Fruit fly (Drosophila melanogaster) whole organism, embryonic: Measurements from ENCODE around the gene CG34134.

ENCODE experiments used
- Adf1 ChIP-seq: fragments of 200-800 bp; sonication (Bioruptor generic); IDR thresholded peaks from 2 replicates; pipeline ENCODE4 v1.3.6; 2022; ENCODE audit warnings: missing biosample characterization, missing genetic modification characterization
- Atf3 ChIP-seq: fragments of 200-800 bp; sonication (Bioruptor generic); optimal IDR thresholded peaks from 3 replicates; lab custom pipeline; 2016; ENCODE audit warnings: missing biosample characterization, missing genetic modification characterization
- Bdp1 ChIP-seq: fragments of 200-800 bp; sonication (Bioruptor generic); optimal IDR thresholded peaks from 3 replicates; lab custom pipeline; 2016; ENCODE audit warnings: missing biosample characterization, missing genetic modification characterization
- CG10462 ChIP-seq: fragments of 200-800 bp; sonication (Bioruptor generic); optimal IDR thresholded peaks from 2 replicates; lab custom pipeline; 2016; ENCODE audit warnings: missing biosample characterization, missing genetic modification characterization
- CG11696 ChIP-seq: fragments of 200-800 bp; sonication (Bioruptor generic); IDR thresholded peaks from 2 replicates; pipeline ENCODE4 v1.3.6; 2022; ENCODE audit warnings: missing biosample characterization, missing genetic modification characterization
- CG14050 ChIP-seq: fragments of 200-800 bp; sonication (Bioruptor generic); IDR thresholded peaks from 3 replicates; pipeline ENCODE4 v1.3.6; 2022; ENCODE audit warnings: missing biosample characterization, missing genetic modification characterization
- CG14860 ChIP-seq: fragments of 200-800 bp; sonication (Bioruptor generic); IDR thresholded peaks from 3 replicates; pipeline ENCODE4 v1.3.6; 2022; ENCODE audit warnings: missing biosample characterization, missing genetic modification characterization; ENCODE audit not compliant: partially characterized antibody
- CG17186 ChIP-seq: fragments of 200-800 bp; sonication (Bioruptor generic); optimal IDR thresholded peaks from 3 replicates; lab custom pipeline; 2017; ENCODE audit warnings: missing biosample characterization, missing genetic modification reagents, missing genetic modification characterization
- CG17385 ChIP-seq: fragments of 200-800 bp; sonication (Bioruptor generic); optimal IDR thresholded peaks from 3 replicates; lab custom pipeline; 2018; ENCODE audit warnings: missing biosample characterization, mild to moderate bottlenecking, missing genetic modification characterization
- CG18476 ChIP-seq: fragments of 200-800 bp; sonication (Bioruptor generic); optimal IDR thresholded peaks from 2 replicates; lab custom pipeline; 2016; ENCODE audit warnings: missing biosample characterization, mild to moderate bottlenecking, missing genetic modification characterization
- CG34376 ChIP-seq: fragments of 200-800 bp; sonication (Bioruptor generic); optimal IDR thresholded peaks from 2 replicates; lab custom pipeline; 2018; ENCODE audit warnings: missing biosample characterization, mild to moderate bottlenecking, missing genetic modification characterization
- CG3995 ChIP-seq: fragments of 200-800 bp; sonication (Bioruptor generic); optimal IDR thresholded peaks from 3 replicates; lab custom pipeline; 2016; ENCODE audit warnings: missing biosample characterization, missing genetic modification characterization
- CG4854 ChIP-seq: fragments of 200-800 bp; sonication (Bioruptor generic); optimal IDR thresholded peaks from 2 replicates; lab custom pipeline; 2016; ENCODE audit warnings: missing biosample characterization, missing genetic modification characterization, inconsistent platforms
- CG6791 ChIP-seq: fragments of 200-800 bp; sonication (Bioruptor generic); IDR thresholded peaks from 3 replicates; pipeline ENCODE4 v1.3.6; 2022; ENCODE audit warnings: missing biosample characterization, missing genetic modification characterization; ENCODE audit not compliant: partially characterized antibody
- Dbx ChIP-seq: fragments of 200-800 bp; sonication (Bioruptor generic); IDR thresholded peaks from 3 replicates; pipeline ENCODE4 v1.3.6; 2022; ENCODE audit warnings: missing biosample characterization, missing genetic modification characterization
- Dref ChIP-seq: fragments of 200-800 bp; sonication (Bioruptor generic); IDR thresholded peaks from 2 replicates; pipeline ENCODE4 v1.3.6; 2022; ENCODE audit warnings: missing biosample characterization, missing genetic modification characterization
- Hr3 ChIP-seq: fragments of 200-800 bp; sonication (Bioruptor generic); optimal IDR thresholded peaks from 3 replicates; lab custom pipeline; 2016; ENCODE audit warnings: missing biosample characterization, missing genetic modification characterization
- Jarid2 ChIP-seq: fragments of 200-800 bp; sonication (Bioruptor generic); optimal IDR thresholded peaks from 3 replicates; lab custom pipeline; 2017; ENCODE audit warnings: mild to moderate bottlenecking, missing biosample characterization, missing genetic modification reagents, missing genetic modification characterization
- Lhr ChIP-seq: fragments of 200-800 bp; sonication (Bioruptor generic); optimal IDR thresholded peaks from 3 replicates; lab custom pipeline; 2017; ENCODE audit warnings: mild to moderate bottlenecking, missing biosample characterization, missing genetic modification reagents, missing genetic modification characterization
- MBD-R2 ChIP-seq: fragments of 200-800 bp; sonication (Bioruptor generic); IDR thresholded peaks from 2 replicates; pipeline ENCODE4 v1.3.6; 2022; ENCODE audit warnings: missing biosample characterization, missing genetic modification characterization
- Mad ChIP-seq: fragments of 200-800 bp; sonication (Bioruptor generic); optimal IDR thresholded peaks from 2 replicates; lab custom pipeline; 2016; ENCODE audit warnings: missing biosample characterization, missing genetic modification characterization
- Med ChIP-seq: fragments of 200-800 bp; sonication (Bioruptor generic); peaks from one replicate; lab custom pipeline; 2016; ENCODE audit warnings: missing biosample characterization, missing genetic modification characterization, mild to moderate bottlenecking, inconsistent platforms, moderate library complexity
- Nf-YB ChIP-seq: fragments of 200-800 bp; sonication (Bioruptor generic); optimal IDR thresholded peaks from 3 replicates; lab custom pipeline; 2019; ENCODE audit warnings: missing biosample characterization, mild to moderate bottlenecking, missing genetic modification characterization, moderate library complexity
- Rfx ChIP-seq: fragments of 200-800 bp; sonication (Bioruptor generic); IDR thresholded peaks from 2 replicates; pipeline ENCODE4 v1.3.6; 2022; ENCODE audit warnings: missing biosample characterization, missing genetic modification characterization
- Side ChIP-seq: fragments of 200-800 bp; sonication (Bioruptor generic); optimal IDR thresholded peaks from 2 replicates; lab custom pipeline; 2016; ENCODE audit warnings: missing biosample characterization, missing genetic modification characterization
- Sry-δ ChIP-seq: fragments of 200-800 bp; sonication (Bioruptor generic); optimal IDR thresholded peaks from 2 replicates; lab custom pipeline; 2016; ENCODE audit warnings: missing biosample characterization, missing genetic modification characterization
- Ssrp ChIP-seq: fragments of 200-800 bp; sonication (Bioruptor generic); optimal IDR thresholded peaks from 2 replicates; lab custom pipeline; 2018; ENCODE audit warnings: missing biosample characterization, mild to moderate bottlenecking, missing genetic modification characterization, moderate library complexity
- TFAM ChIP-seq: fragments of 200-800 bp; sonication (Bioruptor generic); optimal IDR thresholded peaks from 2 replicates; lab custom pipeline; 2017; ENCODE audit warnings: missing biosample characterization, missing genetic modification characterization, inconsistent platforms
- ato ChIP-seq: fragments of 200-800 bp; sonication (Bioruptor generic); IDR thresholded peaks from 2 replicates; pipeline ENCODE4 v1.3.6; 2022; ENCODE audit warnings: missing biosample characterization, missing genetic modification characterization; ENCODE audit not compliant: partially characterized antibody
- cas ChIP-seq: fragments of 200-800 bp; sonication (Bioruptor generic); IDR thresholded peaks from 2 replicates; pipeline ENCODE4 v1.3.6; 2022; ENCODE audit warnings: missing biosample characterization, missing genetic modification characterization
- chinmo ChIP-seq: fragments of 200-800 bp; sonication (Bioruptor generic); IDR thresholded peaks from 4 replicates; pipeline ENCODE4 v1.3.6; 2022; ENCODE audit warnings: missing biosample characterization, missing genetic modification characterization; ENCODE audit not compliant: partially characterized antibody
- cwo ChIP-seq: fragments of 200-800 bp; sonication (Bioruptor generic); optimal IDR thresholded peaks from 3 replicates; lab custom pipeline; 2017; ENCODE audit warnings: missing biosample characterization, missing genetic modification characterization, mild to moderate bottlenecking, moderate library complexity, missing genetic modification reagents
- eyg ChIP-seq: fragments of 200-800 bp; sonication (Bioruptor generic); optimal IDR thresholded peaks from 3 replicates; lab custom pipeline; 2016; ENCODE audit warnings: missing biosample characterization, missing genetic modification characterization
- grau ChIP-seq: fragments of 200-800 bp; optimal IDR thresholded peaks from 3 replicates; lab custom pipeline; 2019; ENCODE audit warnings: missing biosample characterization, mild to moderate bottlenecking, missing genetic modification characterization, moderate library complexity
- grn ChIP-seq: fragments of 200-800 bp; sonication (Bioruptor generic); optimal IDR thresholded peaks from 3 replicates; lab custom pipeline; 2017; ENCODE audit warnings: missing biosample characterization, missing genetic modification characterization
- hb ChIP-seq: fragments of 200-800 bp; sonication (Bioruptor generic); IDR thresholded peaks from 3 replicates; pipeline ENCODE4 v1.3.6; 2022; ENCODE audit warnings: missing biosample characterization, missing genetic modification characterization; ENCODE audit not compliant: partially characterized antibody
- hth ChIP-seq: fragments of >200 bp; optimal IDR thresholded peaks from 2 replicates; lab custom pipeline; 2017; ENCODE audit warnings: inconsistent platforms
- ken ChIP-seq: fragments of 200-800 bp; sonication (Bioruptor generic); IDR thresholded peaks from 3 replicates; pipeline ENCODE4 v1.3.6; 2022; ENCODE audit warnings: missing biosample characterization, missing genetic modification characterization
- luna ChIP-seq: fragments of 200-800 bp; sonication (Bioruptor generic); optimal IDR thresholded peaks from 2 replicates; lab custom pipeline; 2016; ENCODE audit warnings: missing biosample characterization, missing genetic modification characterization
- mirr ChIP-seq: fragments of 200-800 bp; sonication (Bioruptor generic); optimal IDR thresholded peaks from 3 replicates; lab custom pipeline; 2018; ENCODE audit warnings: missing biosample characterization, mild to moderate bottlenecking, missing genetic modification characterization
- pzg ChIP-seq: fragments of 200-800 bp; sonication (Bioruptor generic); optimal IDR thresholded peaks from 3 replicates; lab custom pipeline; 2018; ENCODE audit warnings: missing biosample characterization, mild to moderate bottlenecking, missing genetic modification characterization, moderate library complexity
- row ChIP-seq: fragments of 200-800 bp; sonication (Bioruptor generic); IDR thresholded peaks from 3 replicates; pipeline ENCODE4 v1.3.6; 2022; ENCODE audit warnings: missing biosample characterization, missing genetic modification characterization
- sc ChIP-seq, 3 experiments: fragments of >200 bp in 2 of 3; fragments of 200-800 bp in 1 of 3; sonication (Bioruptor generic) in 1 of 3; optimal IDR thresholded peaks; 2 replicates in 2 of 3; 3 replicates in 1 of 3; lab custom pipeline; 2017; ENCODE audit warnings: mild to moderate bottlenecking in 1 of 3, missing biosample characterization in 1 of 3, missing genetic modification characterization in 1 of 3, missing genetic modification reagents in 1 of 3
- sim ChIP-seq: fragments of 200-800 bp; sonication (Bioruptor generic); IDR thresholded peaks from 2 replicates; pipeline ENCODE4 v1.3.6; 2022; ENCODE audit warnings: missing biosample characterization, missing genetic modification characterization
- slp2 ChIP-seq: fragments of 200-800 bp; sonication (Bioruptor generic); optimal IDR thresholded peaks from 2 replicates; lab custom pipeline; 2016; ENCODE audit warnings: missing biosample characterization, missing genetic modification characterization
- sna ChIP-seq: fragments of 200-800 bp; sonication (Bioruptor generic); IDR thresholded peaks from 2 replicates; pipeline ENCODE4 v1.3.6; 2022; ENCODE audit warnings: missing biosample characterization, missing genetic modification characterization; ENCODE audit not compliant: partially characterized antibody
- tll ChIP-seq, 2 experiments: fragments of 200-800 bp in 1 of 2; fragments of >200 bp in 1 of 2; sonication (Bioruptor generic) in 1 of 2; optimal IDR thresholded peaks; 2 replicates each; lab custom pipeline; 2017 to 2019; ENCODE audit warnings: missing biosample characterization in 2 of 2, missing genetic modification characterization in 2 of 2, mild to moderate bottlenecking in 1 of 2, moderate library complexity in 1 of 2
- tna ChIP-seq: fragments of 200-800 bp; sonication (Bioruptor generic); IDR thresholded peaks from 2 replicates; pipeline ENCODE4 v1.3.6; 2022; ENCODE audit warnings: missing biosample characterization, missing genetic modification characterization; ENCODE audit not compliant: partially characterized antibody

The CG34134 gene

DNA sequence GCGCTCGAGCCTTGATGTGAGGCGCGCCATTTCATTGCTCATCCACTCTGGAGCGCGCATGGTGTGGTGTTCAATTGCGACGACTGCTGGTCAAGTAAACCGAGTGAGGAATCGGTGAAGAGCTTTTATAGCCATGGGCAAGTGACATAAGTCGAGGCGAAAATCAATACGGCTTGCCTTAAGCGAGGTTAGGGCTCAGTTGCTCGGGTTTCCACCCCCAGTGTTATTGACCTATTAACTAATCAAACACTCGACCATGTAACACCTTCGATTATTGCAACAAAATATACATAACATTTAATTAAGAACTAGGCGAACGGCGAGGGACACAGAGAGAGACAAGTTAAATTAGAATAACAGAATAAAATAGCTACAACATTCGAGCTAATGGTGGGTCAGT, at the start of gene CG34134:
Gene CG34134, minus strand, starts transcription at position 101 of the 400 bp plus-strand sequence.
- TF ChIP-seq sc (optimal IDR thresholded peaks at IDR 0.05; lab: Kevin White, UChicago) (no peak), sc (GFP tag; optimal IDR thresholded peaks at IDR 0.05; lab: Kevin White, UChicago) (no peak), slp2 (no peak), CG17385 (GFP tag; lab: Kevin White, UChicago) (no peak), Bdp1 (GFP tag; lab: Kevin White, UChicago) (no peak), eyg (no peak), sim (GFP tag; lab: Robert Waterston, UW) (no peak), CG14050 (GFP tag; lab: Robert Waterston, UW) (no peak), Atf3 (GFP tag; lab: Kevin White, UChicago) (no peak), luna (GFP tag; lab: Kevin White, UChicago) (no peak), cwo (GFP tag; lab: Kevin White, UChicago) (no peak), CG4854 (GFP tag; lab: Kevin White, UChicago) (no peak), Med (no peak), grau (tag; lab: Kevin White, UChicago) (no peak)

DNA sequence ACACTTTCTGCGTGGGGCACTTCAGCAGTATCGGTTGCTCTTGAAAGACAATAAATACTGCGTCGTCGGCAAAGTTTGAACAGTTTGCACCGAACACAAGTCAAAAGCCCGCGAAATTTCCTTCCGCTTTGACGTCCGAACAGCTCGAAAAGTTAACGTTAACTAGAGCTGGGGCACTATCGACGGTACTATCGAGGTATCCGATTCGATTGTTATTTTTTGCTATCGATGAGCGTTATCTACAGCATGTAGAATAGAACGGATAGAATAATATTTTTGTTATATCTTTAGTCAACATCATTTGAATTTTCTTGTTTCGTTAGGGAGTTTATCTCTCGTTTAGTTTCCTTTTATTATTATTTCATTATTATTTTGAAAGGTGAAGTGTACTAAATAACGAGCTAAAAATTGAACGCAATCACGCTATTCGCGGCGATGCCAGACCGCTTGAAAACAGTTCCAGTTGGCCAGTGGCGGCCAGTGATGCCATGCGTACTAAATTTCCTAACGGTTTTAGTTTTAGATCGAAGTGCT, 49.2 kb upstream of the CG34134 start, which contains the start of gene Pvr:
Gene Pvr, minus strand, starts transcription at position 167 of the 534 bp plus-strand sequence.
- peak; percentile 34; the same call in 1 of the 2 replicates for TF ChIP-seq MBD-R2 (GFP tag; lab: Robert Waterston, UW)
- TF ChIP-seq grn: peak; percentile 11
- TF ChIP-seq hth (lab: Kevin White, UChicago): no peak
- no peak for TF ChIP-seq Hr3 (GFP tag; lab: Kevin White, UChicago)
- TF ChIP-seq mirr (GFP tag; lab: Kevin White, UChicago): no peak
- TF ChIP-seq CG11696: no peak
- TF ChIP-seq tll (GFP tag; optimal IDR thresholded peaks at IDR 0.05; lab: Kevin White, UChicago): peak in 1 of 2 experiments; percentile 14
- peak; percentile 89 for TF ChIP-seq tna (GFP tag; lab: Robert Waterston, UW)
- TF ChIP-seq cas: no peak
- peak; percentile 65 for TF ChIP-seq CG17186 (GFP tag; lab: Kevin White, UChicago)
- peak; percentile 2 for TF ChIP-seq CG34376 (GFP tag; lab: Kevin White, UChicago)
- TF ChIP-seq Mad (GFP tag; lab: Kevin White, UChicago): peak; percentile 0
- peak; percentile 91 for TF ChIP-seq ato (GFP tag; lab: Robert Waterston, UW)
- TF ChIP-seq Sry-δ (GFP tag; lab: Kevin White, UChicago): peak; percentile 93
- no peak for TF ChIP-seq TFAM (GFP tag; lab: Kevin White, UChicago)
- peak; percentile 94 for TF ChIP-seq CG14860
- no peak for TF ChIP-seq Nf-YB (GFP tag; lab: Kevin White, UChicago)
- peak; percentile 89 for TF ChIP-seq hb
- peak; percentile 35; the same call in 1 of the 3 replicates for TF ChIP-seq row
- peak; percentile 26; the same call in 1 of the 2 replicates for TF ChIP-seq Rfx
- TF ChIP-seq Ssrp: no peak
- peak; percentile 88 for TF ChIP-seq Jarid2 (GFP tag; lab: Kevin White, UChicago)
- peak; percentile 94 for TF ChIP-seq chinmo (GFP tag; lab: Robert Waterston, UW)
- TF ChIP-seq Dref: peak; percentile 83
- TF ChIP-seq CG3995 (GFP tag; lab: Kevin White, UChicago): peak; percentile 93
- peak; percentile 21; the same call in 1 of the 2 replicates for TF ChIP-seq Adf1 (GFP tag; lab: Robert Waterston, UW)
- TF ChIP-seq sna (GFP tag; lab: Robert Waterston, UW): peak; percentile 96
- TF ChIP-seq Lhr (GFP tag; lab: Kevin White, UChicago): peak; percentile 74
- TF ChIP-seq Side (GFP tag; lab: Kevin White, UChicago): no peak
- TF ChIP-seq Dbx (GFP tag; lab: Robert Waterston, UW): peak; percentile 22; the same call in 1 of the 3 replicates
- TF ChIP-seq pzg (GFP tag; lab: Kevin White, UChicago): peak; percentile 70
- peak; percentile 36 for TF ChIP-seq CG18476 (GFP tag; lab: Kevin White, UChicago)
- peak; percentile 95 for TF ChIP-seq CG6791
- TF ChIP-seq ken (GFP tag; lab: Robert Waterston, UW): 0 out of 3 replicates have a peak, but pooled peaks have one; percentile 8
- TF ChIP-seq CG10462 (GFP tag; lab: Kevin White, UChicago): no peak
